Fruit fly (Drosophila melanogaster): ENCODE data around the gene Vha68-2.

Vha68-2 gene

dm6 chr2L:12950682-12951081 lies 23.4 kb upstream of the Vha68-2 start (continued):
- TF ChIP-seq dmrt11E (tag; optimal IDR thresholded peaks at IDR 0.05) = no peak
- no peak for TF ChIP-seq CG14050 (GFP tag; IDR thresholded peaks at IDR 0.05)
- no peak for TF ChIP-seq bbx (GFP tag; IDR thresholded peaks at IDR 0.05; ENCODE audit: partially characterized antibody)
- TF ChIP-seq grau (tag; optimal IDR thresholded peaks at IDR 0.05) = peak; percentile 40
- no peak for TF ChIP-seq CG16815 (GFP tag; optimal IDR thresholded peaks at IDR 0.05)
- TF ChIP-seq CG17912 (GFP tag; optimal IDR thresholded peaks at IDR 0.05) = no peak
- no peak for TF ChIP-seq mld (GFP tag; IDR thresholded peaks at IDR 0.05; ENCODE audit: partially characterized antibody)
- no peak for TF ChIP-seq chinmo (GFP tag; IDR thresholded peaks at IDR 0.05; ENCODE audit: partially characterized antibody)
- TF ChIP-seq CG2116 (GFP tag; optimal IDR thresholded peaks at IDR 0.05) = no peak
- no peak for TF ChIP-seq C15 (GFP tag; IDR thresholded peaks at IDR 0.05)
- TF ChIP-seq CG6689 (GFP tag; IDR thresholded peaks at IDR 0.05) = no peak
- TF ChIP-seq run (tag; optimal IDR thresholded peaks at IDR 0.05) = no peak
- no peak for TF ChIP-seq CG17361 (GFP tag; IDR thresholded peaks at IDR 0.05)
- peak; percentile 19 for TF ChIP-seq Meics (GFP tag; optimal IDR thresholded peaks at IDR 0.05)
- TF ChIP-seq CG5953 (GFP tag; IDR thresholded peaks at IDR 0.05) = no peak
- TF ChIP-seq abd-A (tag; optimal IDR thresholded peaks at IDR 0.05) = no peak
- TF ChIP-seq Med (GFP tag) = no peak
- no peak for TF ChIP-seq CG4617 (GFP tag; optimal IDR thresholded peaks at IDR 0.05; ENCODE audit: borderline replicate concordance)
- TF ChIP-seq Dip3 (GFP tag; optimal IDR thresholded peaks at IDR 0.05) = no peak
- TF ChIP-seq CG9876 (GFP tag; optimal IDR thresholded peaks at IDR 0.05) = no peak
- no peak for TF ChIP-seq pho (GFP tag; optimal IDR thresholded peaks at IDR 0.05)
- TF ChIP-seq CG5180 (GFP tag; optimal IDR thresholded peaks at IDR 0.05) = no peak
- TF ChIP-seq zfh1 (GFP tag; IDR thresholded peaks at IDR 0.05) = no peak
- no peak for TF ChIP-seq CG12299 (tag; optimal IDR thresholded peaks at IDR 0.05)
- no peak for TF ChIP-seq Ets97D (GFP tag; optimal IDR thresholded peaks at IDR 0.05)
- TF ChIP-seq TFAM (GFP tag; optimal IDR thresholded peaks at IDR 0.05) = no peak
- TF ChIP-seq sisA (GFP tag; IDR thresholded peaks at IDR 0.05) = peak; percentile 24; the same call in 1 of the 2 replicates
- TF ChIP-seq CG18599 (GFP tag; optimal IDR thresholded peaks at IDR 0.05) = peak; percentile 52
- TF ChIP-seq ara (GFP tag; IDR thresholded peaks at IDR 0.05) = no peak
- no peak for TF ChIP-seq Ets65A (GFP tag)
- TF ChIP-seq Nf-YC (tag; optimal IDR thresholded peaks at IDR 0.05) = no peak
- TF ChIP-seq tll (GFP tag; optimal IDR thresholded peaks at IDR 0.05) = no peak
- no peak for TF ChIP-seq dan (GFP tag; IDR thresholded peaks at IDR 0.05)
- TF ChIP-seq sd (tag; optimal IDR thresholded peaks at IDR 0.05) = no peak
- no peak for TF ChIP-seq Lpt (GFP tag; optimal IDR thresholded peaks at IDR 0.05)
- TF ChIP-seq Sox102F (GFP tag; optimal IDR thresholded peaks at IDR 0.05) = peak; percentile 50
- TF ChIP-seq CG6254 (GFP tag; optimal IDR thresholded peaks at IDR 0.05) = no peak
- TF ChIP-seq CHES-1-like (GFP tag; optimal IDR thresholded peaks at IDR 0.05) = no peak
- no peak for TF ChIP-seq wdn (GFP tag; IDR thresholded peaks at IDR 0.05)
- TF ChIP-seq CG8478 (optimal IDR thresholded peaks at IDR 0.05) = no peak
- TF ChIP-seq CG3847 (GFP tag; IDR thresholded peaks at IDR 0.05) = no peak
- no peak for TF ChIP-seq odd (GFP tag; optimal IDR thresholded peaks at IDR 0.05)
- TF ChIP-seq br (optimal IDR thresholded peaks at IDR 0.05) = no peak
- peak; percentile 27 for TF ChIP-seq Fer1 (GFP tag; optimal IDR thresholded peaks at IDR 0.05)
- TF ChIP-seq Side (GFP tag; optimal IDR thresholded peaks at IDR 0.05) = no peak
- TF ChIP-seq CG1603 (tag; optimal IDR thresholded peaks at IDR 0.05) = no peak
- TF ChIP-seq Hmx (GFP tag; optimal IDR thresholded peaks at IDR 0.05) = no peak
- no peak for TF ChIP-seq exex (tag; optimal IDR thresholded peaks at IDR 0.05)
- no peak; the same call in 2 of the 3 replicates for TF ChIP-seq tgo (GFP tag; IDR thresholded peaks at IDR 0.05)
- TF ChIP-seq Lim3 (GFP tag; IDR thresholded peaks at IDR 0.05) = no peak
- TF ChIP-seq CG17568 (GFP tag; optimal IDR thresholded peaks at IDR 0.05) = no peak
- TF ChIP-seq fd96Cb (tag; optimal IDR thresholded peaks at IDR 0.05) = peak; percentile 8
- no peak for TF ChIP-seq CG43689 (GFP tag; IDR thresholded peaks at IDR 0.05)

Data from whole organism, embryonic.